Fruit fly (Drosophila melanogaster): ENCODE data around the gene CG8620.

CG8620 gene

DNA sequence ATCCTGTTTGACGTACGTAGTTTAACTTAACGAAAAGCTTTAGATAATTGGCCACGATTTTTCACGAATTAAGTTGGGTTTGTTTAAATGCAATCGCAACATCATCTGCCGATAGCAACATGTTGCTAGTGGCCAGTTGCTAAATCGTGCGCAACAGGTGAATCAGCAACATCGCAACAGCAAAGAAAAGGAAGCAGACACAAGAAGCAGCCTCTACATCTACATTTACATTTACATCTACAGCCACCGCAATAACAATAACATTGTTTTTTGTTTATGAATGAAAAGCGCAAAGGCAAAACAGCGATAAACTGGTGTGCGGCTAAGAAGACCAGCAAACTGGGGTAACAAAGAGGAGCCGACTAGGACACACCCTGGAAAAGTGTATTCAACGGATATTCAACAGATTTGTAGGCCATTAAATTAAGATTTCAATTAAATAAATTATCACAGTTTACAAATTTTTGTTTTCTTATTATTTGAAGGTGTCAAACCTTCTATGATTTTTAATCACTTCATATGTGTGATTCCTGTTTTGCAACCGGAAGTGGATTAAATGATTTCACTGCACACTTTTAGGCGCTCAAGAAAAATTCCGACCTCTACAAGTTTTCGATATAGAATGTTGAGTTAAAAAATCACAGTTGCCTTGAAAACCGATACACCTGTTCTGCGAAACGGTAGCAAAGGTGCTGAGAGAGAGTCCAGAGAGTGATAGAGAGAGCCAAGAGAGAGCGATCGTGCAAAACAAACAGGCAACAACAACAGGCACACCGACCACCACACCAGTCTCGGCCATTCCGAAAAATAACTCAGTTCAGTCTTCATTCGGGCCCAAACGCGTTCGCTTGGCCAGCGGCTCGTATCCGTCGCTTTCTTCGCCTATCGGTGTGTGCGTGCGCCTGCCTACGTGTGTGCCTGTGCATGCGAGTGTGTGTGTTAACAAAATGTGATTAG is 23.9 kb upstream of the CG8620 start, which contains the start of gene melt:
Gene melt (plus strand): TSS at position 818 of the 957 bp plus-strand sequence.
- peak; percentile 75 for TF ChIP-seq unpg (GFP tag; optimal IDR thresholded peaks at IDR 0.05)
- TF ChIP-seq lola (GFP tag; optimal IDR thresholded peaks at IDR 0.05), result peak in 1 of 3 experiments; percentile 90
- TF ChIP-seq ci (GFP tag; IDR thresholded peaks at IDR 0.05), result peak; percentile 51
- TF ChIP-seq aop (GFP tag; IDR thresholded peaks at IDR 0.05), result no peak
- TF ChIP-seq zen2 (GFP tag; IDR thresholded peaks at IDR 0.05; ENCODE audit: partially characterized antibody), result peak; percentile 19; the same call in 1 of the 3 replicates
- peak; percentile 92 for TF ChIP-seq chn (GFP tag; optimal IDR thresholded peaks at IDR 0.05)
- no peak for TF ChIP-seq bigmax (GFP tag; optimal IDR thresholded peaks at IDR 0.05)
- TF ChIP-seq CG8924 (tag; optimal IDR thresholded peaks at IDR 0.05), result peak; percentile 94
- TF ChIP-seq lmd (GFP tag; IDR thresholded peaks at IDR 0.05), result peak; percentile 84
- TF ChIP-seq Atf-2 (GFP tag; optimal IDR thresholded peaks at IDR 0.05), result peak; percentile 93
- peak; percentile 50 for TF ChIP-seq Sry-δ (GFP tag; optimal IDR thresholded peaks at IDR 0.05)
- TF ChIP-seq CG10366 (GFP tag; IDR thresholded peaks at IDR 0.05), result peak; percentile 60
- peak; percentile 47 for TF ChIP-seq ap (GFP tag; IDR thresholded peaks at IDR 0.05)
- TF ChIP-seq CG12659 (GFP tag; optimal IDR thresholded peaks at IDR 0.05), result peak; percentile 92
- peak; percentile 77 for TF ChIP-seq CG17568 (GFP tag; optimal IDR thresholded peaks at IDR 0.05)
- TF ChIP-seq Nf-YA (GFP tag; IDR thresholded peaks at IDR 0.05), result peak; percentile 26; the same call in 1 of the 2 replicates
- peak; percentile 78 for TF ChIP-seq odd (GFP tag; optimal IDR thresholded peaks at IDR 0.05)
- TF ChIP-seq lbe (GFP tag; optimal IDR thresholded peaks at IDR 0.05), result peak; percentile 64
- no peak for TF ChIP-seq usp (GFP tag; optimal IDR thresholded peaks at IDR 0.05)
- no peak for TF ChIP-seq corto (GFP tag; optimal IDR thresholded peaks at IDR 0.05)
- peak; percentile 63; the same call in 1 of the 2 replicates for TF ChIP-seq klu (GFP tag; IDR thresholded peaks at IDR 0.05)
- TF ChIP-seq slp2 (GFP tag; optimal IDR thresholded peaks at IDR 0.05), result peak; percentile 88
- TF ChIP-seq Doc3 (GFP tag; IDR thresholded peaks at IDR 0.05; ENCODE audit: partially characterized antibody), result no peak
- TF ChIP-seq gfzf (GFP tag; optimal IDR thresholded peaks at IDR 0.05), result no peak
- TF ChIP-seq CG17359 (tag; optimal IDR thresholded peaks at IDR 0.05), result peak; percentile 77
- TF ChIP-seq CG4328 (GFP tag; optimal IDR thresholded peaks at IDR 0.05), result peak; percentile 68
- peak; percentile 71 for TF ChIP-seq CG18764 (GFP tag; optimal IDR thresholded peaks at IDR 0.05)
- 0 out of 2 replicates have a peak, but pooled peaks have one; percentile 41 for TF ChIP-seq stc (GFP tag; IDR thresholded peaks at IDR 0.05)
- TF ChIP-seq Gug (GFP tag; IDR thresholded peaks at IDR 0.05), result peak; percentile 50; the same call in 1 of the 4 replicates
- no peak for TF ChIP-seq YL-1 (GFP tag; optimal IDR thresholded peaks at IDR 0.05)
- peak; percentile 85 for TF ChIP-seq nau (GFP tag; optimal IDR thresholded peaks at IDR 0.05)
- no peak for TF ChIP-seq D (optimal IDR thresholded peaks at IDR 0.05)
- peak; percentile 88 for TF ChIP-seq D (GFP tag; optimal IDR thresholded peaks at IDR 0.05)
- peak; percentile 89 for TF ChIP-seq CG3281 (GFP tag; optimal IDR thresholded peaks at IDR 0.05)
- peak; percentile 74; the same call in 1 of the 2 replicates for TF ChIP-seq CG32767 (GFP tag; IDR thresholded peaks at IDR 0.05)
- TF ChIP-seq esg (GFP tag; conservative IDR thresholded peaks at IDR 0.05), result peak; percentile 78
- peak; percentile 14 for TF ChIP-seq pita (GFP tag; optimal IDR thresholded peaks at IDR 0.05)
- peak; percentile 12 for TF ChIP-seq mirr (GFP tag; optimal IDR thresholded peaks at IDR 0.05)
- TF ChIP-seq org-1 (GFP tag; optimal IDR thresholded peaks at IDR 0.05), result peak; percentile 89
- no peak for TF ChIP-seq Sin3A (optimal IDR thresholded peaks at IDR 0.05)
- no peak for TF ChIP-seq hth (optimal IDR thresholded peaks at IDR 0.05)
- TF ChIP-seq CG10321 (GFP tag; IDR thresholded peaks at IDR 0.05), result no peak
- peak; percentile 81 for TF ChIP-seq caup (GFP tag; optimal IDR thresholded peaks at IDR 0.05; ENCODE audit: severe bottlenecking)
- TF ChIP-seq CG11504 (tag; optimal IDR thresholded peaks at IDR 0.05), result peak; percentile 100
- peak; percentile 89 for TF ChIP-seq Ssrp (tag; optimal IDR thresholded peaks at IDR 0.05)
- peak; percentile 85 for TF ChIP-seq HHEX (GFP tag; optimal IDR thresholded peaks at IDR 0.05)
- peak; percentile 50 for TF ChIP-seq CG14014 (GFP tag; IDR thresholded peaks at IDR 0.05)
- no peak for TF ChIP-seq Hey (tag; optimal IDR thresholded peaks at IDR 0.05)
